Worm (Caenorhabditis elegans) whole organism, dauer: ENCODE results near the gene T16G12.6.

ENCODE experiments used
- unc-62 ChIP-seq: sonication (generic microtip); optimal IDR thresholded peaks from 2 replicates; lab custom pipeline; 2017; ENCODE audit warnings: missing biosample characterization, missing genetic modification reagents, missing genetic modification characterization

Gene T16G12.6

DNA sequence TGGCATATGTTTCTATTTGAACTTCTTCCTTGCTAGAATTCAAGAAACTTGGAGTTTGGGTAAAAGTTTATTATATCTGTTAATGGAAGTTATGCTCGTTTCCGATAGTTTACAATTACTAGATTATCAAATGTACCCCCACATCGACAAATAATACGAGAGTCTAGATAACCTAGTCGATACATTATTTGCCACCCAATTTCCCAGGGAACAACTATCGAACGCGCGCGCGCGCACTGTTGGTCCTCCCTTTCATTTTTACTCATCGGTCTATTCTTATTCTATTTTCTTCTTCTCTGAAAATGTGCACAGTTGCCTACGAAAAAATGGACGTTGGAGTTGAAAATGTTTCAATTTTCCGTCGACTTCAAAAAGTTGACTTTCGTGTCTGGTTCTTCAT is 8.8 kb upstream of the T16G12.6 start, which contains the start of gene T16G12.13:
T16G12.13 (plus strand) TSS at position 293 of the 400 bp plus-strand sequence.
- no peak for TF ChIP-seq unc-62 (GFP tag; lab: Kevin White, UChicago)

DNA sequence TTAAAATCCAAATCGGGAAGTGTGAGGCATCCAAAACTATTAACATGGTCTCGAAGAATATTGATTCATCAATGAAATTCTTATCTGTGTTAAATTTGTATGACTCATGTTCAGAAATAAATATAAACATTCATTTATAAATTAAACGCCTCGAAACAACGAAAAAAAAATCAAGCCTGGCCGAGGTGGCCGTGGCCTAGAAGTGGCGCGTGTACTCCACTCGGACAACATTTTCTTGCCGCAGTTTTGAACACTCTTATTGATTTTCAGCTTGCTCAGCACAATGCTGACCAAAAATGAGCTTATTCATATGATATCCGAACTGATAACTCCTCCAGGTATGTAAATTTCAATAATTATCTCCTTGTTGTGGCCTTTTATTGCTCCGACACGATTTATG is 5.2 kb upstream of the T16G12.6 start, which contains the start of gene ekl-6:
ekl-6 (plus strand) TSS at position 265 of the 400 bp plus-strand sequence.
- TF ChIP-seq unc-62 (GFP tag; lab: Kevin White, UChicago): no peak

DNA sequence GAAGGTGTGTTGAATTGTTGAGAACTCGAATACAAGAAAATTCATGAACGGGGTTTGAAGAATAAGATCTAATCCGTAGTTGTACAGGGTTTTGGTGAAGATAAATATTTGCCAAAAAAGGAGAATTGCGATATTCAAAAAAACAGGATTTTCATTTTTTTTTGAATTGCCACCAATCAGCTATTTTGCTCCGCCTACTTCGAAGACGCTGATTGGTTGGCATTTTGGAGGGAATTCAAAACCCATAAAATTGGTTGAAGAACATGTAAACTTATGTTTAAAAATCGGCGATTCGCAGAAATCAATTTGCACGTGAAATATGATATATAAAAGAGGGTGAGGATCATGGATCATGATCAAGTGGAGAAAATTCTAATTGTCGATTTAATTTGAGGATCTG is 6.7 kb downstream of the T16G12.6 start:
- TF ChIP-seq unc-62 (GFP tag; lab: Kevin White, UChicago): no peak

DNA sequence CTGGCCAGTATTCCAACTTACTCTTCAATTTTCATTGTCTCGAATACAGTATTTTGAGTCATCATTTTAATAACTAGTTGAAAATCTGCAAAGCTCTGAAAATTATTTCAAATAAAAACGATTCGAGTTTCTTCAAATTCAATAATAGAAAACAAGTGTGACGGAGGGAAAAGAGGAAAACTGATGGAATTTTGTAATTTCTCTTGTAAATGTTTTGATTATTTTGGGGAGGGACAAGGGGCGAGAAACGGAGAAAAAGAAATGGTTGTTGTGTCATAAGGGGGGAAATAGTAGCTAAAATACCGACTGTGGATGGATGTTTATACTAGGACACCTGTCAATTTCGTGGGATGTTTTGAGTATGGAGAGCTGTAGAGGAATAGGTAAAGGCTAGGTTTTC is 8.8 kb downstream of the T16G12.6 start, which contains the start of gene T16G12.9:
T16G12.9 (minus strand) TSS at position 101 of the 400 bp plus-strand sequence.
- no peak for TF ChIP-seq unc-62 (GFP tag; lab: Kevin White, UChicago)

DNA sequence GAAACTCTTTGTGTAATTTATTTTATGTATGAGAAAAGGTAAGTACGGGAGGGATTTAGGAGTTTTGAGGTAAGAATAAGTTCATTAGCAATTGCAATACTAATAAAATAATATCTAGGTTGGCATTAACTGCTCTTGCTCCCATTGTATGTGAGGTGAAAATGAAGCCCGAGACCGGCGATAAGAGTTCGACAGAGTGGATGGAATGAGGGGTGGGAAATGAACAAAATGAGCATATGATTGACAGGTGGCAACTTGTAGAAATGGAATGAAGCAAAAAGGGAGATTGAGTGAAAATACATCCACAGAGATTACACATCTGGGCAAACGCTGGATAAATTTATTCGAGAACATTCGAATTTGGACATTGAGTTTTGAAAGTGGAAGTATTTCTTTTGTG is 9.4 kb downstream of the T16G12.6 start:
- TF ChIP-seq unc-62 (GFP tag; lab: Kevin White, UChicago): no peak

DNA sequence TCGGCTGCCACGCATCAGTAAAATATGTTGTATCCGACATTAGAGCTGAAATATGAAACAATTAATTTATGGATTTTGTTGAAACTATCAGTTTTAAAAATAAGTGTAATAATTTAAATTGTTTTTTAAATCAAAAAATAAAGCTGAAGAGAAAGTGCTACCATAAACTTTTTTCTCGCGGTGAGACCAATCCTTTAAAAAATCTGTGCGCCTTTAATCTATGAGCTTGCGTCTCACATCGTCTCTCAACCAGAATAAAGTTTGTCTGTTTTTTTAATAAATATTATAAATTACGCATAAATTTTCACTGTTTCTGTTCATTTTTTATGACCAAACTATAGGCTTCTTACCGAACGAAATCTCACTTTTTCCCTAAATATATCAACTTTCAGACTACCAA is 13.9 kb downstream of the T16G12.6 start, which contains the start of gene T16H12.3:
T16H12.3 (minus strand) TSS at position 51 of the 400 bp plus-strand sequence.
- TF ChIP-seq unc-62 (GFP tag; lab: Kevin White, UChicago): no peak

DNA sequence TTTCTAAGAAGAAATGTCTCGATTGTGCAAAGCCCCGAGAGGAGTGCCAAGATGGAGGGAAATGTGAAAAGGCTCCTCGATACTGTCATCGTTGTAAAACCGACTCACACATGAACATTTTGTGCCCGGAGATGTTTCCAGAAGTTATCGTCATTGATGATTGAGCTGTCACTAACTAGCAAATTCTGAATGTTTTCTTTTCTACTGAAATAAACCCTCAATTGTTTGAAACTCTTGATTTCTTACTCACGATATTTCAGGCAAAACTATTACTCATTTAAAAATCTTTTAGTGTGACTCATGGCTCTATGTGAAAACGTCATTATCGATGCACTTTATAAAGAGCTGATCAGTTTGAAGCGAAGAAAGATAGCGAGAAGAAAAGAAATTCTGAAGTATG is 15.7 kb downstream of the T16G12.6 start, which contains the start of gene T16H12.13:
T16H12.13 (plus strand) TSS at position 301 of the 400 bp plus-strand sequence.
- no peak for TF ChIP-seq unc-62 (GFP tag; lab: Kevin White, UChicago)

DNA sequence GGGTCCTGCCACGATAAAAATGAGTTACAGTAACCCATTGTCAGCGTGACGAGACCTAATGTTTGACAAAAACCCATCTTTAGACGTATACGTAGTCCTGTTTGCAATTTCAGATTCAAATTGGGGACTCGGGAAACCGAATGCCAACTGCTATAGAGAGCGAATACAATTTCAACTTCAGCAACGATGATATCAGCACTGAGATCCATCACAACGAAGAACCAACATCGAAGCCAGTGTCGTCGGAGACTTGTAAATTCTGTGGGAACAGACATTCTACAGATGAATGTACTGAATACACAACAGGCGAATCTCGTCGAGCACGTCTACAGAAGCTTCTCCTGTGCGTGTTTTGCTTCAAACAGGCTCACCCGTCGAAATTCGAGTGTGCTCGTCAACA is 16.2 kb downstream of the T16G12.6 start:
- no peak for TF ChIP-seq unc-62 (GFP tag; lab: Kevin White, UChicago)

DNA sequence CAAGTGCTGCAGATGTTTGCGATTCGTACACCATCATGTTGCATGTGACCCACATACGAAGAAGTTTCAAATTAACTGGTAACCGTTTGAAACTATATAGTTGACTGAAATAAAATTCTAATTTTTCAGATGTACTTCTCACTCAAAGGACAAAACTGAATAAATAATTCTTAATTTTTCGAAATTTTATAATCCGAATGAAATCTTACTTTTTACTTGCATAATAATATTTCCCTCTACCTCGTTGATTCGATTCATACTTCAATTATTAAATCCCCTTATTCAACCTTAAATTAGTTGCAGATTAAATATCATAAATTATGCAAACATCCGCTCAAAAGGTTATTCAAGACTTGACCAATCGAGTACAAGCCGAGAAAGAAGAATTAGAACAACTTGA is 16.6 kb downstream of the T16G12.6 start, which contains the start of gene T16H12.2:
T16H12.2 (plus strand) TSS at position 301 of the 400 bp plus-strand sequence.
- no peak for TF ChIP-seq unc-62 (GFP tag; lab: Kevin White, UChicago)

DNA sequence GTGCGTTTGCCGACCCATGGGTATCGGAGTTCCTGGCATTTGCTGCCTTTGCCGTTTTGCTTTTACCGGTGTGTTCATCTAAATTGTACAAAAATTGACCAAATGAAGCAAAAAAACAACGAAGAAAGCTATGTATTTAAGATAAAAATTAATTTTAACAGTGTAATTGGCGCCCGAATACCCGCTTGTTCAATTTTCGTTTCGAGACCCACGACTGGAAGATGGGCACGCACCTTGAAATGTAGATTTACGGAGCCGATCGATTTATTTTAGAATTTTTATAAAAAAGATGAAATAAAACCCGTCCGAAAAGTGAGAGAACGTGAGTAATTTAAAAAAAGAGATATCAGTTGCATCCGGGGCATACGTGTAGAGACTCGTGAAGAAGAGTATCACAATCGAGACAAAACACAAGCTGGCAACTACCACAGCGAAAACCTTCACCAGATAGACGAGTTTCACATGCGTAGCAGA is 19.2 kb downstream of the T16G12.6 start, which contains the start of gene hal-2:
hal-2 (minus strand) TSS at position 424 of the 474 bp plus-strand sequence.
- TF ChIP-seq unc-62 (GFP tag; lab: Kevin White, UChicago): no peak

DNA sequence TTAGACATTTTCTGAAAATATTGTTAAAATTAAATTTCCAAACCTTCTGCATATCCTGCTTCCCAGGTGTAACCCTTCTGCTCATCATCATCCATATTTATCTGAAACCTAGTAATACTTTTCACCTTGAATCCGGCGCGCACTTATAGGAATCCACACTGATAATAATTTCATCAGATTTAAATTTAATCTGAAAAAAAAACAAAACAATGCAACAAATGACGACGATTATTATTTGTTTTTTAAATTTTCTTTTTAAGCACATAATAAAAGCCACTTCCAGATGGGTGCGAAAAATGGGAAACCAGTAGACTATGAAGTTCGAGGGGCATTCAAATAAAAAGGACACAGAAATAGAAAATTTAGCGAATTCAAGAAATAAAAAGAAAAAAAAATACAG is 21.3 kb downstream of the T16G12.6 start, which contains the start of gene gtf-2H2C:
gtf-2H2C (minus strand) TSS at position 101 of the 400 bp plus-strand sequence.
- no peak for TF ChIP-seq unc-62 (GFP tag; lab: Kevin White, UChicago)

DNA sequence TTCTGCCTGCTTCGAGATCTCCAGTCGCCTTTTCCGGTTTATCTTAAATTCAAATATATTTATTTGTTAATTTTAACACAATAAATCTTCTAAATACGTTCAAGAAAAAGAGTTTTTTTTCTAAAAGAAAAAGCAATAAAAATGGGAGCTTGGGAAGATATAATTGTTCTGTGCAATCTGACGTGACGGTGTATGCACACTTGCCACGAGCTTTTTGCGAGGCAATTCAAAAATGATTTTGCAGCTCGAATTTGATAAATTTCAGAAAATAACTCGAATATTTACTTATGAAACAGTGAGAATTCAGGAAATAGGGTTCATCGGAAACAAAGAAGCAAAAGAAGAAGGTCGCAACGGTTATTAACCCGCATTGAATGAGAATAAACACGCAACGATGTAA is 23.7 kb downstream of the T16G12.6 start:
- TF ChIP-seq unc-62 (GFP tag; lab: Kevin White, UChicago): no peak

DNA sequence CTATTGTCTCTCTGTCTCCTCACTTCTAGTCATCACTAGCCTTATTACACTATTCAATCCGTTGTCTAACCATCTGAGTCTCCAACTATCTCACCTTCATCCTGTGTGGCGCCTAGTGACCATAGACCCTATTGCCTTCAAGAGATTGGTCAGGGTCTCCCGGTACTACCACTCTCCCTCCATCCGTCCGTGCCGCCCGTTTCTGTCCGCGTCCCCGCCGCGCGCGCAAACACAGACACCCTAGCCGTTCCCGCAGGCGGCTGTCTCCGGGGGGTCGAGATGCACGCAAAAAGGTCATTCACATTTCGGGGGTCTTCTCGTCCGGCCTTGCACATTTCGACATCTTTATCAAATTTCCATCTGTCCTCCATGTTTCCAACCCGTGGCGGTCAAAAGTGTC is 25.2 kb downstream of the T16G12.6 start:
- TF ChIP-seq unc-62 (GFP tag; lab: Kevin White, UChicago): no peak

DNA sequence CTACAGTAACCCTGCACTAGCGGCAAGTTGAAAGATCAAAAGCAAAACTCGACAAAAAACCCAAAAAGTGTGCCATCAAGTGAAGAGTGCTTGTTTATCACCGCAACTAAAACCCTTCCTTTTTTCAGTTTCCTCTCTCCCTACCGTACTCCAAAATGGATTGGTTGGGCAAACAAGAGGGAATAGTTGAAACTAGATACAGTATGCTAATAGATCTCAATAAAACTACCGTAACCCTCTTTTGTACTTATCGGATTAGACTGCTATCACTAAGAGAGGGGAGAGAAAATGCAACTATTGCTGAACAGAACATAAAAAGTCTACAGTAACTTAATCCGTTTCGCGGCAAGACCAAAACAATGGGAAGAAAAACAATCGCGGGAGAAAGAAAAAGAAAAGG is 26.0 kb downstream of the T16G12.6 start:
- no peak for TF ChIP-seq unc-62 (GFP tag; lab: Kevin White, UChicago)

DNA sequence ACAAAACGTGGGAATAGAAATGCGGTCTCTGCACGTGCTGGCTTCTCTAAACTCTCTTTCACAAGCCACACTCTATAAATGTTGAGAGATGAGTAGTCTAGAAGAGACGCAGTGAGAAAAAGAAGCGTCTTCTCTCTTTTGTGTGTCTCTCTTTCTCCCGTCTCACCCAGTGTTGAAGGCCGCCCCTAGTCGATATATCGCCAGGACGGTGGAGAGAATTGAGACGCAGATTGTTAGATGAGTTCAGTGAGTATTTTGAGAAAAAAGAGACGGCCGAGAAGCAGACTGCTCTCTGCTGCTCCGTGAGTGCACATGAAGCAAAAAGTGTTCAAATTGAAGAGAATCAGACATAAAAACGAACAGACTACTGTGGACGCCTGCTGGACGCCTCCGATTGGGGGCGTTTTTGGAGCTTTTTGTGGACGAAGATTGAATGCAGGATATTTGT is 27.2 kb downstream of the T16G12.6 start:
- no peak for TF ChIP-seq unc-62 (GFP tag; lab: Kevin White, UChicago)

DNA sequence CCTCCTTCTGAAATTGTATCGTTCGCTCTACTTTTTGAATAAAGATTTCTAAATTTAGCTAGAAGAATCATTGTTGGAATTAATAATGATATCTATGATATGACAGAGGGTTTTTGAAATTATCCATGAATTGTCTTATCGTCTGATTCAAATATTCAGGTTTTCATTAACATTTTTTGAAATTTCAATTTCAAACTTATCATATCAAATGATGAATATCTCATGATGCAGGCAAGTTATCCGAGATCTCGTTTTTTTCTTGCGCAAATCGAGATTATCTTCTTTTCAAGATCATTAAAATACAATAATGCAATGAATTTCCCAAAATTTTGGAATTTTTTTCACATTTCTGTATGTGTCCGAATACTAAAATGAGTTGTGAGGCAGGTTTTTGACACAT is 28.6 kb downstream of the T16G12.6 start, which contains the start of gene spop-1:
spop-1 (minus strand) TSS at position 101 of the 400 bp plus-strand sequence.
- TF ChIP-seq unc-62 (GFP tag; lab: Kevin White, UChicago): no peak

DNA sequence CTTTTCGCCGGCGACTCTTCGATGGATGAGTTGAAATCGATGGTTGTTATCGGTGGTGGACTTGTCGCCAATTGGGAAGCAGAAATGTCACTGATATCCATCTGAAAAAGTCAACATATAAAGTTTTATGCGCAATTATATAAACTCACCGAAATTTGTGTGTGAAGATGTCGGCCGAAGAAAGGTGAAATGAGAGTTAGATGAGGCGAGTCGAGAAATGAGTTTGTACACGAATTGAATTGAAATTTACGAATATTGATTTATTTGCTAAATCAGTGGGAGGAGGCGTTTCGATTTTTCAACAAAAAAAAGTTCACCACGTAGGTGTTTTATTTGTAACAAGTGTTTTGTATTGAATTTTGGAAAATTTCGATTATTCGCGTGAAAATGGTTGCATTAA is 32.0 kb downstream of the T16G12.6 start, which contains the start of gene kel-10:
kel-10 (minus strand) TSS at position 101 of the 400 bp plus-strand sequence.
- TF ChIP-seq unc-62 (GFP tag; lab: Kevin White, UChicago): no peak
